Comparison of ENCODE assay signal across 2 fruit fly cellular contexts in genomic region chr3R:27651710-27652109, dm6.
TF ChIP-seq lines count a peak whose summit lies in the region.

No protein-coding gene starts in this region.

- TF ChIP-seq CTCF in whole organism, embryonic (GFP tag; optimal IDR thresholded peaks at IDR 0.05; lab: Kevin White, UChicago) = peak; percentile 63

TF ChIP-seq in whole organism, embryonic, 481 proteins besides CTCF, POLR2A, EP300 and RAD21:
- TF ChIP-seq Elba2 (GFP tag; optimal IDR thresholded peaks at IDR 0.05; lab: Kevin White, UChicago) (peak; percentile 9), Hmr (GFP tag; optimal IDR thresholded peaks at IDR 0.05; lab: Kevin White, UChicago) (no peak), Opbp (GFP tag; IDR thresholded peaks at IDR 0.05; lab: Robert Waterston, UW; ENCODE audit: partially characterized antibody) (peak; percentile 32; the same call in 1 of the 3 replicates), stwl (tag; optimal IDR thresholded peaks at IDR 0.05; lab: Kevin White, UChicago) (peak; percentile 28), CG1647 (GFP tag; optimal IDR thresholded peaks at IDR 0.05; lab: Kevin White, UChicago) (no peak), gcm (GFP tag; optimal IDR thresholded peaks at IDR 0.05; lab: Kevin White, UChicago) (no peak), CG12659 (GFP tag; optimal IDR thresholded peaks at IDR 0.05; lab: Kevin White, UChicago) (peak; percentile 7), CG2199 (GFP tag; IDR thresholded peaks at IDR 0.05; lab: Robert Waterston, UW) (peak; percentile 29; the same call in 1 of the 3 replicates), CG9932 (GFP tag; IDR thresholded peaks at IDR 0.05; lab: Robert Waterston, UW) (no peak), CG8290 (GFP tag; optimal IDR thresholded peaks at IDR 0.05; lab: Kevin White, UChicago) (no peak), CG8290 (tag; optimal IDR thresholded peaks at IDR 0.05; lab: Kevin White, UChicago) (peak in 1 of 2 experiments; percentile 67), Dad (GFP tag; optimal IDR thresholded peaks at IDR 0.05; lab: Kevin White, UChicago) (no peak), tll (GFP tag; optimal IDR thresholded peaks at IDR 0.05; lab: Kevin White, UChicago) (no peak), CG17568 (GFP tag; optimal IDR thresholded peaks at IDR 0.05; lab: Kevin White, UChicago) (no peak), CG11093 (GFP tag; IDR thresholded peaks at IDR 0.05; lab: Robert Waterston, UW) (no peak), eyg (GFP tag; optimal IDR thresholded peaks at IDR 0.05; lab: Kevin White, UChicago) (no peak), shn (GFP tag; optimal IDR thresholded peaks at IDR 0.05; lab: Kevin White, UChicago) (no peak), seq (GFP tag; IDR thresholded peaks at IDR 0.05; lab: Robert Waterston, UW) (no peak), Lhr (GFP tag; optimal IDR thresholded peaks at IDR 0.05; lab: Kevin White, UChicago) (peak; percentile 32), Trl (optimal IDR thresholded peaks at IDR 0.05; lab: Kevin White, UChicago) (no peak), Trl (GFP tag; optimal IDR thresholded peaks at IDR 0.05; lab: Kevin White, UChicago) (no peak), CG7963 (GFP tag; IDR thresholded peaks at IDR 0.05; lab: Robert Waterston, UW; ENCODE audit: partially characterized antibody) (no peak), CG8478 (optimal IDR thresholded peaks at IDR 0.05; lab: Kevin White, UChicago) (peak; percentile 59), Myb (GFP tag; optimal IDR thresholded peaks at IDR 0.05; lab: Kevin White, UChicago) (peak; percentile 92), Ets65A (GFP tag; lab: Kevin White, UChicago) (peak; percentile 68), pita (GFP tag; optimal IDR thresholded peaks at IDR 0.05; lab: Kevin White, UChicago) (peak; percentile 75), wor (GFP tag; IDR thresholded peaks at IDR 0.05; lab: Robert Waterston, UW) (no peak), CG11398 (GFP tag; optimal IDR thresholded peaks at IDR 0.05; lab: Kevin White, UChicago) (no peak), al (GFP tag; IDR thresholded peaks at IDR 0.05; lab: Robert Waterston, UW) (no peak), CG31365 (tag; optimal IDR thresholded peaks at IDR 0.05; lab: Kevin White, UChicago) (peak; percentile 95), Dek (tag; optimal IDR thresholded peaks at IDR 0.05; lab: Kevin White, UChicago) (peak; percentile 22), CG17361 (GFP tag; IDR thresholded peaks at IDR 0.05; lab: Robert Waterston, UW) (no peak), CG12744 (GFP tag; optimal IDR thresholded peaks at IDR 0.05; lab: Kevin White, UChicago) (no peak), HmgZ (tag; optimal IDR thresholded peaks at IDR 0.05; lab: Kevin White, UChicago) (peak; percentile 18), Dp (GFP tag; optimal IDR thresholded peaks at IDR 0.05; lab: Kevin White, UChicago) (peak; percentile 16), CG13296 (GFP tag; optimal IDR thresholded peaks at IDR 0.05; lab: Kevin White, UChicago) (no peak), CG7357 (GFP tag; IDR thresholded peaks at IDR 0.05; lab: Robert Waterston, UW) (no peak)
TF ChIP-seq in whole organism, embryonic: peak in this region for 15.

TF ChIP-seq in whole organism, wandering third instar larva, 38 proteins besides CTCF, POLR2A, EP300 and RAD21:
- TF ChIP-seq pan (optimal IDR thresholded peaks at IDR 0.05; lab: Kevin White, UChicago) (no peak), Myc (optimal IDR thresholded peaks at IDR 0.05; lab: Kevin White, UChicago) (peak; percentile 28)
TF ChIP-seq in whole organism, wandering third instar larva: peak in this region for 1.
